Worm (Caenorhabditis elegans) whole organism, L2 larva: Measurements from ENCODE around the gene C54D1.7.

Source experiments
- Y55F3AM.14 ChIP-seq: fragments of 200-800 bp; sonication (Bioruptor generic); optimal IDR thresholded peaks from 2 replicates; lab custom pipeline; 2018; ENCODE audit warnings: mild to moderate bottlenecking, missing genetic modification characterization, missing compliant biosample characterization
- alr-1 ChIP-seq: fragments of 150-350 bp; optimal IDR thresholded peaks from 2 replicates; lab custom pipeline; 2014; ENCODE audit warnings: missing biosample characterization, missing genetic modification characterization
- ama-1 ChIP-seq: fragments of 150-350 bp; optimal IDR thresholded peaks from 2 replicates; lab custom pipeline; 2018; ENCODE audit warnings: inconsistent platforms
- nhr-12 ChIP-seq: fragments of 150-350 bp; optimal IDR thresholded peaks from 2 replicates; lab custom pipeline; 2014; ENCODE audit warnings: missing biosample characterization, missing genetic modification characterization
- nhr-237 ChIP-seq: fragments of 150-350 bp; optimal IDR thresholded peaks from 2 replicates; lab custom pipeline; 2014; ENCODE audit warnings: missing biosample characterization, missing genetic modification characterization
- nhr-25 ChIP-seq: fragments of 150-350 bp; sonication (generic microtip); optimal IDR thresholded peaks from 3 replicates; lab custom pipeline; 2014; ENCODE audit warnings: missing biosample characterization, missing genetic modification characterization
- nhr-77 ChIP-seq: fragments of 150-350 bp; optimal IDR thresholded peaks from 2 replicates; lab custom pipeline; 2014; ENCODE audit warnings: missing biosample characterization, missing genetic modification characterization
- sem-4 ChIP-seq: fragments of 150-350 bp; optimal IDR thresholded peaks from 2 replicates; lab custom pipeline; 2014; ENCODE audit warnings: missing biosample characterization, missing genetic modification reagents, missing genetic modification characterization
- unc-62 ChIP-seq: fragments of 150-350 bp; optimal IDR thresholded peaks from 2 replicates; lab custom pipeline; 2014; ENCODE audit warnings: missing biosample characterization, missing genetic modification reagents, missing genetic modification characterization

ce11 chrX:7175389-7175788 is 19.6 kb upstream of the C54D1.7 start:
- TF ChIP-seq unc-62 (GFP tag; lab: Kevin White, UChicago) (no peak), nhr-77 (tag; lab: Kevin White, UChicago) (no peak), nhr-237 (tag; lab: Kevin White, UChicago) (no peak), alr-1 (tag; lab: Kevin White, UChicago) (no peak), ama-1 (lab: Kevin White, UChicago) (no peak), sem-4 (tag; lab: Kevin White, UChicago) (no peak), Y55F3AM.14 (GFP tag; lab: Kevin White, UChicago) (no peak), nhr-25 (tag; lab: Kevin White, UChicago) (no peak), nhr-12 (tag; lab: Kevin White, UChicago) (no peak)
